Fruit fly (Drosophila melanogaster) whole organism, embryonic: ENCODE data around the gene RpS20.
A peak's percentile ranks its signal among the peaks of the same experiment; 100 is the strongest.

Source experiments
- CG1024 ChIP-seq: fragments of 200-800 bp; sonication (Bioruptor generic); IDR thresholded peaks from 2 replicates; pipeline ENCODE4 v1.3.6; 2022; ENCODE audit warnings: missing biosample characterization, missing genetic modification characterization
- CG10366 ChIP-seq: fragments of 200-800 bp; sonication (Bioruptor generic); IDR thresholded peaks from 2 replicates; pipeline ENCODE4 v1.3.6; 2022; ENCODE audit warnings: missing biosample characterization, missing genetic modification characterization
- CG11504 ChIP-seq: fragments of 200-800 bp; sonication (Bioruptor generic); optimal IDR thresholded peaks from 3 replicates; lab custom pipeline; 2019; ENCODE audit warnings: missing biosample characterization, mild to moderate bottlenecking, missing genetic modification characterization, moderate library complexity
- CG15479 ChIP-seq: fragments of 200-800 bp; sonication (Bioruptor generic); optimal IDR thresholded peaks from 3 replicates; lab custom pipeline; 2019; ENCODE audit warnings: missing biosample characterization, mild to moderate bottlenecking, missing genetic modification characterization, moderate library complexity
- CG16813 ChIP-seq: fragments of 200-800 bp; sonication (Bioruptor generic); IDR thresholded peaks from 3 replicates; pipeline ENCODE4 v1.3.6; 2022; ENCODE audit warnings: missing biosample characterization, missing genetic modification characterization; ENCODE audit not compliant: partially characterized antibody
- CG2678 ChIP-seq: fragments of 200-800 bp; sonication (Bioruptor generic); optimal IDR thresholded peaks from 3 replicates; lab custom pipeline; 2019; ENCODE audit warnings: missing biosample characterization, mild to moderate bottlenecking, missing genetic modification characterization, moderate library complexity
- CG3995 ChIP-seq: fragments of 200-800 bp; sonication (Bioruptor generic); optimal IDR thresholded peaks from 3 replicates; lab custom pipeline; 2016; ENCODE audit warnings: missing biosample characterization, missing genetic modification characterization
- CG4707 ChIP-seq: fragments of 200-800 bp; sonication (Bioruptor generic); optimal IDR thresholded peaks from 2 replicates; lab custom pipeline; 2018; ENCODE audit warnings: missing biosample characterization, mild to moderate bottlenecking, missing genetic modification characterization, moderate library complexity
- CG7357 ChIP-seq: fragments of 200-800 bp; sonication (Bioruptor generic); IDR thresholded peaks from 3 replicates; pipeline ENCODE4 v1.3.6; 2022; ENCODE audit warnings: missing biosample characterization, missing genetic modification characterization
- CG8478 ChIP-seq: fragments of >200 bp; optimal IDR thresholded peaks from 2 replicates; lab custom pipeline; 2018
- CG9727 ChIP-seq: fragments of 200-800 bp; sonication (Bioruptor generic); optimal IDR thresholded peaks from 3 replicates; lab custom pipeline; 2017; ENCODE audit warnings: missing biosample characterization, mild to moderate bottlenecking, missing genetic modification characterization
- Dbx ChIP-seq: fragments of 200-800 bp; sonication (Bioruptor generic); IDR thresholded peaks from 3 replicates; pipeline ENCODE4 v1.3.6; 2022; ENCODE audit warnings: missing biosample characterization, missing genetic modification characterization
- Deaf1 ChIP-seq: fragments of 200-800 bp; optimal IDR thresholded peaks from 3 replicates; lab custom pipeline; 2019; ENCODE audit warnings: missing biosample characterization, mild to moderate bottlenecking, missing genetic modification characterization, moderate library complexity
- Dip2 ChIP-seq: fragments of 200-800 bp; sonication (Bioruptor generic); IDR thresholded peaks from 2 replicates; pipeline ENCODE4 v1.3.6; 2022; ENCODE audit warnings: missing biosample characterization, missing genetic modification characterization
- Doc2 ChIP-seq: fragments of 200-800 bp; sonication (Bioruptor generic); IDR thresholded peaks from 2 replicates; pipeline ENCODE4 v1.3.6; 2022; ENCODE audit warnings: missing biosample characterization, missing genetic modification characterization
- Drgx ChIP-seq: fragments of 200-800 bp; sonication (Bioruptor generic); IDR thresholded peaks from 2 replicates; pipeline ENCODE4 v1.3.6; 2022; ENCODE audit warnings: missing biosample characterization, missing genetic modification characterization
- E2f1 ChIP-seq: fragments of 200-800 bp; sonication (Bioruptor generic); IDR thresholded peaks from 2 replicates; pipeline ENCODE4 v1.3.6; 2022; ENCODE audit warnings: missing biosample characterization, missing genetic modification characterization
- Ets65A ChIP-seq: fragments of 200-800 bp; sonication (Bioruptor generic); peaks from one replicate; lab custom pipeline; 2016; ENCODE audit warnings: missing biosample characterization, missing genetic modification characterization
- Hey ChIP-seq: fragments of 200-800 bp; sonication (Bioruptor generic); optimal IDR thresholded peaks from 3 replicates; lab custom pipeline; 2018; ENCODE audit warnings: missing biosample characterization, mild to moderate bottlenecking, missing genetic modification characterization
- Meics ChIP-seq: fragments of 200-800 bp; sonication (Bioruptor generic); optimal IDR thresholded peaks from 2 replicates; lab custom pipeline; 2017; ENCODE audit warnings: missing biosample characterization, mild to moderate bottlenecking, missing genetic modification characterization
- Scr ChIP-seq: fragments of 200-800 bp; sonication (Bioruptor generic); IDR thresholded peaks from 2 replicates; pipeline ENCODE4 v1.3.6; 2022; ENCODE audit warnings: missing biosample characterization, missing genetic modification characterization; ENCODE audit not compliant: partially characterized antibody
- bsh ChIP-seq, 2 experiments: fragments of 200-800 bp; sonication (Bioruptor generic); optimal IDR thresholded peaks; 2 replicates each; lab custom pipeline; 2017 to 2018; ENCODE audit warnings: mild to moderate bottlenecking in 2 of 2, missing biosample characterization in 2 of 2, missing genetic modification characterization in 2 of 2, moderate library complexity in 1 of 2
- chn ChIP-seq: fragments of 200-800 bp; sonication (Bioruptor generic); optimal IDR thresholded peaks from 2 replicates; lab custom pipeline; 2016; ENCODE audit warnings: missing biosample characterization, missing genetic modification characterization
- corto ChIP-seq: fragments of 200-800 bp; sonication (Bioruptor generic); optimal IDR thresholded peaks from 2 replicates; lab custom pipeline; 2016; ENCODE audit warnings: missing biosample characterization, mild to moderate bottlenecking, missing genetic modification characterization, moderate library complexity
- lbe ChIP-seq: fragments of 200-800 bp; sonication (Bioruptor generic); optimal IDR thresholded peaks from 2 replicates; lab custom pipeline; 2016; ENCODE audit warnings: missing biosample characterization, mild to moderate bottlenecking, missing genetic modification characterization
- nerfin-2 ChIP-seq: fragments of 200-800 bp; sonication (Bioruptor generic); IDR thresholded peaks from 2 replicates; pipeline ENCODE4 v1.3.6; 2022; ENCODE audit warnings: missing biosample characterization, missing genetic modification characterization; ENCODE audit not compliant: partially characterized antibody
- nom ChIP-seq: fragments of 200-800 bp; sonication (Bioruptor generic); optimal IDR thresholded peaks from 2 replicates; lab custom pipeline; 2017; ENCODE audit warnings: missing biosample characterization, missing genetic modification characterization, mild to moderate bottlenecking, moderate library complexity, missing genetic modification reagents
- sim ChIP-seq: fragments of 200-800 bp; sonication (Bioruptor generic); IDR thresholded peaks from 2 replicates; pipeline ENCODE4 v1.3.6; 2022; ENCODE audit warnings: missing biosample characterization, missing genetic modification characterization
- sima ChIP-seq: fragments of 200-800 bp; sonication (Bioruptor generic); optimal IDR thresholded peaks from 2 replicates; lab custom pipeline; 2016; ENCODE audit warnings: missing biosample characterization, missing genetic modification characterization
- so ChIP-seq: fragments of 200-800 bp; sonication (Bioruptor generic); IDR thresholded peaks from 3 replicates; pipeline ENCODE4 v1.3.6; 2022; ENCODE audit warnings: missing biosample characterization, missing genetic modification characterization
- usp ChIP-seq: fragments of >200 bp; optimal IDR thresholded peaks from 2 replicates; lab custom pipeline; 2017; ENCODE audit warnings: missing biosample characterization, missing genetic modification characterization
- z ChIP-seq: fragments of 200-800 bp; sonication (Bioruptor generic); IDR thresholded peaks from 3 replicates; pipeline ENCODE4 v1.3.6; 2022; ENCODE audit warnings: missing biosample characterization, missing genetic modification characterization
- zen2 ChIP-seq: fragments of 200-800 bp; sonication (Bioruptor generic); IDR thresholded peaks from 3 replicates; pipeline ENCODE4 v1.3.6; 2022; ENCODE audit warnings: missing biosample characterization, missing genetic modification characterization; ENCODE audit not compliant: partially characterized antibody

Gene RpS20

dm6 chr3R:20778285-20778926, 43.6 kb upstream of the RpS20 start (continued):
- no peak for TF ChIP-seq nerfin-2 (GFP tag; lab: Robert Waterston, UW)
- TF ChIP-seq CG9727 (GFP tag; lab: Kevin White, UChicago): no peak
- TF ChIP-seq E2f1 (GFP tag; lab: Robert Waterston, UW): no peak
- peak; percentile 98 for TF ChIP-seq corto (GFP tag; lab: Kevin White, UChicago)
- TF ChIP-seq Ets65A: peak; percentile 41

dm6 chr3R:20779545-20779944, 42.4 kb upstream of the RpS20 start:
- no peak for TF ChIP-seq CG3995
- no peak for TF ChIP-seq Meics (GFP tag; lab: Kevin White, UChicago)
- no peak for TF ChIP-seq CG10366 (GFP tag; lab: Robert Waterston, UW)
- no peak for TF ChIP-seq chn (GFP tag; lab: Kevin White, UChicago)
- no peak for TF ChIP-seq Scr (GFP tag; lab: Robert Waterston, UW)
- no peak for TF ChIP-seq CG4707
- TF ChIP-seq CG11504 (tag; lab: Kevin White, UChicago): no peak
- no peak for TF ChIP-seq Doc2 (GFP tag; lab: Robert Waterston, UW)
- no peak for TF ChIP-seq CG1024 (GFP tag; lab: Robert Waterston, UW)

- TF ChIP-seq Ets65A: peak; percentile 25
- no peak for TF ChIP-seq Hey (tag; lab: Kevin White, UChicago)
- no peak for TF ChIP-seq usp (GFP tag; lab: Kevin White, UChicago)
- TF ChIP-seq corto (GFP tag; lab: Kevin White, UChicago): peak; percentile 75
- no peak for TF ChIP-seq sima (GFP tag; lab: Kevin White, UChicago)
- TF ChIP-seq zen2 (GFP tag; lab: Robert Waterston, UW): 0 out of 3 replicates have a peak, but pooled peaks have one; percentile 21
- peak; percentile 93 for TF ChIP-seq nom (GFP tag; lab: Kevin White, UChicago)
- TF ChIP-seq bsh (GFP tag; optimal IDR thresholded peaks at IDR 0.05; lab: Kevin White, UChicago): peak in 1 of 2 experiments; percentile 56
- TF ChIP-seq so (GFP tag; lab: Robert Waterston, UW): no peak
- peak; percentile 83 for TF ChIP-seq Drgx (GFP tag; lab: Robert Waterston, UW)
- no peak for TF ChIP-seq z (GFP tag; lab: Robert Waterston, UW)
- TF ChIP-seq CG2678: no peak
- peak; percentile 41 for TF ChIP-seq CG8478
- no peak for TF ChIP-seq sim (GFP tag; lab: Robert Waterston, UW)
- TF ChIP-seq lbe (GFP tag; lab: Kevin White, UChicago): peak; percentile 53
- TF ChIP-seq Dbx (GFP tag; lab: Robert Waterston, UW): no peak
- peak; percentile 28 for TF ChIP-seq CG15479 (GFP tag; lab: Kevin White, UChicago)
- 0 out of 3 replicates have a peak, but pooled peaks have one; percentile 33 for TF ChIP-seq CG16813 (GFP tag; lab: Robert Waterston, UW)
- TF ChIP-seq Deaf1 (tag; lab: Kevin White, UChicago): peak; percentile 82
- TF ChIP-seq CG7357 (GFP tag; lab: Robert Waterston, UW): 0 out of 3 replicates have a peak, but pooled peaks have one; percentile 25
These were observed 42.0 kb upstream of the RpS20 start for dm6 chr3R:20779969-20780368.

- TF ChIP-seq Dip2 (GFP tag; lab: Robert Waterston, UW) (no peak), Drgx (GFP tag; lab: Robert Waterston, UW) (peak; percentile 73), nom (GFP tag; lab: Kevin White, UChicago) (peak; percentile 65), bsh (GFP tag; optimal IDR thresholded peaks at IDR 0.05; lab: Kevin White, UChicago) (peak in 1 of 2 experiments; percentile 74)
These were observed 39.8 kb upstream of the RpS20 start for dm6 chr3R:20782104-20782654.
